Worm (Caenorhabditis elegans) whole organism, early embryonic: Measurements from ENCODE around the gene M199.134.

Experiments used
- F13C5.2 ChIP-seq: sonication (generic microtip); optimal IDR thresholded peaks from 2 replicates; lab custom pipeline; 2017; ENCODE audit warnings: mild to moderate bottlenecking, missing genetic modification characterization, inconsistent platforms, missing compliant biosample characterization
- ama-1 ChIP-seq: fragments of 150-350 bp; optimal IDR thresholded peaks from 2 replicates; lab custom pipeline; 2014
- ceh-36 ChIP-seq: sonication (generic microtip); optimal IDR thresholded peaks from 2 replicates; lab custom pipeline; 2016; ENCODE audit warnings: missing genetic modification characterization, inconsistent platforms, missing compliant biosample characterization
- ets-7 ChIP-seq: sonication (generic microtip); optimal IDR thresholded peaks from 2 replicates; lab custom pipeline; 2016; ENCODE audit warnings: missing genotype, missing genetic modification characterization, missing compliant biosample characterization
- flt-1 ChIP-seq: fragments of 200-800 bp; sonication (Bioruptor generic); IDR thresholded peaks from 2 replicates; pipeline ENCODE4 v1.3.6; 2022; ENCODE audit warnings: missing genetic modification characterization, missing compliant biosample characterization
- hmbx-1 ChIP-seq: sonication (generic microtip); optimal IDR thresholded peaks from 2 replicates; lab custom pipeline; 2016; ENCODE audit warnings: mild to moderate bottlenecking, missing genetic modification characterization, missing compliant biosample characterization
- hmg-4 ChIP-seq: fragments of 200-800 bp; sonication (Bioruptor generic); optimal IDR thresholded peaks from 2 replicates; lab custom pipeline; 2018; ENCODE audit warnings: mild to moderate bottlenecking, missing genetic modification characterization, missing compliant biosample characterization
- hnd-1 ChIP-seq: sonication (generic microtip); optimal IDR thresholded peaks from 2 replicates; lab custom pipeline; 2016; ENCODE audit warnings: missing genetic modification characterization, missing compliant biosample characterization
- pes-1 ChIP-seq: fragments of 200-800 bp; sonication (Bioruptor generic); IDR thresholded peaks from 2 replicates; pipeline ENCODE4 v1.3.6; 2022; ENCODE audit warnings: missing genetic modification reagents, missing genetic modification characterization, missing compliant biosample characterization
- scrt-1 ChIP-seq: fragments of 200-800 bp; sonication (Bioruptor generic); IDR thresholded peaks from 2 replicates; pipeline ENCODE4 v1.3.6; 2022; ENCODE audit warnings: missing genetic modification characterization, missing compliant biosample characterization
- tbx-11 ChIP-seq: fragments of 200-800 bp; sonication (Bioruptor generic); IDR thresholded peaks from 2 replicates; pipeline ENCODE4 v1.3.6; 2022; ENCODE audit warnings: missing genetic modification characterization, missing compliant biosample characterization
- tra-4 ChIP-seq: sonication (generic microtip); optimal IDR thresholded peaks from 2 replicates; lab custom pipeline; 2017; ENCODE audit warnings: missing genetic modification characterization, missing compliant biosample characterization

ce11 chrIV:15063789-15064188 lies 49.2 kb downstream of the M199.134 start:
- TF ChIP-seq hmbx-1: no peak
- TF ChIP-seq flt-1 (GFP tag; lab: Robert Waterston, UW): no peak
- TF ChIP-seq tbx-11: no peak
- no peak for TF ChIP-seq pes-1 (GFP tag; lab: Robert Waterston, UW)
- TF ChIP-seq ama-1: no peak
- no peak for TF ChIP-seq tra-4 (tag; lab: Kevin White, UChicago)
- no peak for TF ChIP-seq F13C5.2
- TF ChIP-seq ets-7 (tag; lab: Kevin White, UChicago): no peak
- no peak for TF ChIP-seq scrt-1 (GFP tag; lab: Robert Waterston, UW)
- no peak for TF ChIP-seq hmg-4 (GFP tag; lab: Kevin White, UChicago)
- no peak for TF ChIP-seq ceh-36 (tag; lab: Kevin White, UChicago)
- TF ChIP-seq hnd-1 (tag; lab: Kevin White, UChicago): no peak
